Worm (Caenorhabditis elegans) whole organism, mixed stage, embryonic: ENCODE measurements around the gene Y48A6C.4.

Source experiments
- elt-3 ChIP-seq: fragments of 150-350 bp; optimal IDR thresholded peaks from 2 replicates; lab custom pipeline; 2014; ENCODE audit warnings: missing biosample characterization, missing genetic modification characterization
- nhr-28 ChIP-seq: fragments of 150-350 bp; optimal IDR thresholded peaks from 2 replicates; lab custom pipeline; 2014; ENCODE audit warnings: missing biosample characterization, missing genetic modification characterization

ce11 chrIII:11172232-11172713 lies 52.7 kb downstream of the Y48A6C.4 start:
- TF ChIP-seq nhr-28: no peak
- TF ChIP-seq elt-3 (tag; lab: Kevin White, UChicago): no peak
